Fruit fly (Drosophila melanogaster): ENCODE data around the gene CG12481.

CG12481 gene

DNA sequence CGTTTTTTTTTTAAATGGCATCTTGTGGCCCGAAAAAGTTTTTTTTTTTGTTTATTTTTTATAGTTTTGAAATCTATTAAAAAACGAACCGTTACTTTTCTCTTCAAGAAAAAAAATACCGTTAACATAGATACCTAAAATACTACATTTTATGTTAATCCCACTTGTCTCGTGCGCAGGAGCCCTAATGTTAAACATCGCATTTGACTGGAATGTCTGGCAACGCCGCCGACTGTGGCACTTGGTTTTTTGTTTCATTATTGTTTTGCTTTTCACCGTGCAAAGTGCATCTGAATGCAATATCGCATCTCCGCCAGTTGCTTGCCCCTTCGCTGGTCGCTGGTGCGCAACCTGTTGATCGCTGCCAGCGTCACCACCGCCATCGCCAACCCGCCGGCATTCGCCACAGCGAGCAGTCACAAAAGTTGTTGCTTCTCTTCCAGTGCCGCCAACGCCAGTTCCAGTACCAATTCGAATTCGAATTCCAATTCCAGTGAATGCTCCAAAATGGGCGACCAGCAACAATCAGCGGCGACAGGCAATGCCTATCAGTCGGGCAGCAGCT is 13.0 kb downstream of the CG12481 start, which contains the start of gene CG11590:
Gene CG11590 (plus strand): TSS at position 212 of the 565 bp plus-strand sequence.
- no peak for TF ChIP-seq CG8478 (optimal IDR thresholded peaks at IDR 0.05)
- no peak for TF ChIP-seq CTCF (optimal IDR thresholded peaks at IDR 0.05)

DNA sequence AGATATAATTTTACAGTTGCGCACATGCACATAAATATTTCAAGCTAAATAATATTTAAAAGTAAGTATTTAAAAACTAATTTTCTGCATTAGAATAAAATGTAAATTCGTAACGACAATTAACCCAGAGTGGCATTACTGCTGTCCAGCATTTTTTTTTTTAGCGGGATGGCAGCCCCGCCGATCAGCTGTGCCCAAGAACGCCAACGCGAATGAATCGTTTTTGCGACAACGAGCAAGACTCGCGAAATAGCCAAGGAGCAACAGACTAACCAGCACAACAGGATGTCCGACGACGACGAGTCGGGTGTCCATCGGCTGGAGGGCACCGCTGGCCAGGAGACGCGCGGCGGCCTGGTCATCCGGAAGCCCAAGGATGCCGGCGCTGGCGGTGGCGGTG is 14.1 kb downstream of the CG12481 start, which contains the start of gene Prp16:
Gene Prp16 (plus strand): TSS at position 185 of the 400 bp plus-strand sequence.
- TF ChIP-seq CTCF (optimal IDR thresholded peaks at IDR 0.05) (no peak), CG8478 (optimal IDR thresholded peaks at IDR 0.05) (no peak)

DNA sequence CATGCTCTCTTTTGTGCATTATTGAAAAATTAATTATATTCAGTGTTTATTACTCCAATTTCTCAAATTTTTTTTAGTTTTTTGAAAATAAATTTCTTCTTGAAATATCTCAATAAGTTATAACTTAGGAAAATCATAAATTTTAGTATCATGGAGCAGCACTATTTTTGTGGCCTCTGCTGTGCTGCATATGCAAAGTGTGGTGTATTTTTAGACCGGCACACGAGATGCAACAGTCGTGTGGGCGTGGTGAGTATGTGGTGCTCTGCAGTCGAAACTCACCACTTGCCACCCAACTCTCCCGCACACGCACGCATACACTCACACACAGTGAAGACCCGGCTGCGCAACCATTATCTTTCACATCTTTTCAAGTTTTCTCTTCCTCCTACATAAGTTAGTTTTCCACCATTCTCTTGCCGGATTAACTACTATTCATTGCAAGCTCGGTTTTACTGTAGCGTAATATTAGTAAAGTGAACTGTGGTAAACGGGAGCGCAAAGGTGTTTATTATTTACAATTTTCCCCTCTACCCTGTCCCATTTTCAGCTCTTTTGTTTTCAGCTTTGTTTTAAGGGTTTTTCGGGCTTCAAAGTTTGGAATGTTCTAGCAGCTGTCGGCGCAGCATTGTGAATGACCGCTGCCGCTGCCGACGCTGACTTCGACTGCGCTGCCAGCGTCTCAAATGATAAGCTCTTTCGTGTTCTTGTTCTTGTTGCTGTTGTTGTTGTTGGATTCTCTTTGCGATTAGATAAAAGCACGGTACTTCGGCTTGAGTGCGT is 21.6 kb downstream of the CG12481 start:
- TF ChIP-seq CG8478 (optimal IDR thresholded peaks at IDR 0.05) (no peak), CTCF (optimal IDR thresholded peaks at IDR 0.05) (no peak)

DNA sequence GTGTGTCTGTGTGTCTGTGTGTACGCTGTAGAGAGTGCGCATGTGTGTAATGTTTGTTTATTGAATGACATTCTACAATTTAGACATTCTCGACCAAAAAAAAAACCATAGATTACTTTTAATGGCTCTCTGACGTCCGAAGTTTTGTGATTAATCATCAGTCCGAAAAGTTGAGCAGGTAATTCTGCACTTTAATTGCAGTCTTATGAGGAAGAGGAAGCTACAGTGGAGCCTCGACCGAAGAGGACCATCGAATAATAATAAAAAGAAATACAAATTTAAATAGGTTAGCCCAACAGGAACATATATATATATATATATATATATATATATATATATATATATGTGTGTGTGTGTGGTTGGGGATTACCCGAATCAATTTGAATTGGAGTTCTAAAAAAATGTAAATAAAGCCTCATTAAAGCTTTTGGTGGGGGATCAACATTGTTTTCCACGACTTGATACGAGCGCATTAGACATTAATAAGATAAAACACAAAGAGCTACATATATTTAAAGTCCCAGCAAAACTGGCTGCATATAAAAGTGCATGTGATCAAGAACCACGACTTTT is 22.2 kb downstream of the CG12481 start:
- no peak for TF ChIP-seq CG8478 (optimal IDR thresholded peaks at IDR 0.05)
- TF ChIP-seq CTCF (optimal IDR thresholded peaks at IDR 0.05) = no peak

DNA sequence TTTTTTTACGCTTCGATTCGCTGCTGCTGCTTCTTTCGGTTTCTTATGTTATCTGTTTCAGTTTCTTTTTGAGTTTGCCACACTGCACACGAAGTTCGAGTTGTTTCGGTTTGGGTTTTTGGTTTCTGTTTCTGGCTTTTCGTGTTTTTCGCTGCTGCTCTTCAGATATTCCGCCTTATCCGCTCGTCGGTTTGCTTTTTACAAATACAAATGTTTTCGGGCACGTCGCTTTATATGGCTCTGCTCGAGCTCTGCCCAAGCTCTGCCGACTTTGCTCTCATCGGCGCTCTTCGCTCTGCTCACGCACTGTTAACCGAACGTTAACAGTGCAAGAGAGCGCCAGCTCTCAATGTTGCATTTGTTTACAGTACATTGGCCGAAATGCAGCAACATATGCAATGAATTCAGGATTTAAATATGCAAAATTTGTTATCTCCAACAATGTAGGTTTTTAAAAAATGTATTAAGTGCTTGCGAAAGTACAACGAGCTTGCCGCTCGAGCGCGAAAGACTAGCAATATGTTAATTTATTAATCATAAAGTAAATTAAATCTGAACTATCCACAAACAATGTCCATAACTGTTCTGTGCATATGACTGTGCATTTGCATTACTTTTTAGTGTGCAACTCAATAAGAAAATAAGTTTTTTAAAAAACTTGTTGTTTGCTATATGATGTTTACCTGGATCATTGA is 24.3 kb downstream of the CG12481 start:
- TF ChIP-seq CTCF (optimal IDR thresholded peaks at IDR 0.05) (no peak), CG8478 (optimal IDR thresholded peaks at IDR 0.05) (no peak)

DNA sequence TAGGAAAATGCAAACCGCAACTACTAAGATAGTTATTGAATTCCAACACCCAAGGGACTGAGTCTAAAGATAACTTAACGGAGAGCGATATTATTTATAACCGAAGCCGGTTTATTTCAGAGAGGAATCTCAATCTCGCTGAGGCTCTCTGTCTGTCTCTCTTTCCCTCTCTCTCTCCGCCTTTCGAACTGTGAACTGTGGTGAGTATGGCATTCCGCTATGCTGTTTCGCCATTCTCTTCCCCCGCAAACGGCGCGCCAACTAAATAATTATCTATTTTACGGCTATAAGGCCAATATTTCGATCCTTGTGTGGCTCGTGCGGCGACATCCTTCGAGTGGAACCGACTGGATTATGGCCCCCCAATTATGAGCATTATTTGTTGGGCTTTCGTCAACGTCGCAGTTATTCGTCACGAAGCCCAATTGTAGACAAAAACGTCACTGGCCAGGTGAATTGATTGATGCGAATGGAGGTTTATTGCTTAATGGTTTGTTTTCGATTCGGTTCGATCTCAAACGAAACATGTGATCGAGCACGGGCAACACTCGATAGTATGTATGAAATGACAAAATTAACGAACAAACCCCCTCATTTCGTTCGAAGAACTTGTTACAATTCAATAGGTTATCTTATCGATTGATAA is 25.2 kb downstream of the CG12481 start:
- no peak for TF ChIP-seq CTCF (optimal IDR thresholded peaks at IDR 0.05)
- no peak for TF ChIP-seq CG8478 (optimal IDR thresholded peaks at IDR 0.05)

DNA sequence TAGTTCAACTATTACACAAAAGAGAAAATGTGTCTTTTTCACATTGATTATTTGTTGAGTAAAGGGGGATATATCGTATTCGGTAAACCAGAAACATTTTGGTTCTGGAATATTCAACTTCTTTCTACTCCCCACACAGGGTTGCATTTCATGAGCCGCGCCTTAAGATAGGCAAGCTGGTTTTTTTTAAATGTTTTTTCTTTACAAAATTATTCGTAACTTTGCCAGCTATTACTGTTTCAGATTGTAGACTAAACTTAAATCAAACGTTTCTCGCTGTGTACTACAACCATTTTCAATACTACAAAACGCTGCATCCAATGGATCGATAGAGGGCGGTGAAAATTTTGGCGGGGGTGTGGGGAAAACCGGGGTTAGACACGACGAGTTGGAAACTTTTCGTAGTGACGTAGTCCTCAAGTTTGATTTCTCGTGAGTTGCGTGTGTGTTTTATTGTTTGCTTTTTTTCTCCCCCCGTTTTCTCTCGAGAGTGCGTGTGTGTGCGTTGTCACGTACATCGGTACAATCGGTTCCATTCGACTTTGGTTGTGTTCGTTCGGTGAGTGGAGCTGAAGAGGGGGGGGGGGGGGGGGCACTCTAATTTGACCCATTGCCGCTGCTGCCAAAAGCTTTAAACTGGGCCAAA is 26.6 kb downstream of the CG12481 start:
- TF ChIP-seq CG8478 (optimal IDR thresholded peaks at IDR 0.05) = no peak
- no peak for TF ChIP-seq CTCF (optimal IDR thresholded peaks at IDR 0.05)

DNA sequence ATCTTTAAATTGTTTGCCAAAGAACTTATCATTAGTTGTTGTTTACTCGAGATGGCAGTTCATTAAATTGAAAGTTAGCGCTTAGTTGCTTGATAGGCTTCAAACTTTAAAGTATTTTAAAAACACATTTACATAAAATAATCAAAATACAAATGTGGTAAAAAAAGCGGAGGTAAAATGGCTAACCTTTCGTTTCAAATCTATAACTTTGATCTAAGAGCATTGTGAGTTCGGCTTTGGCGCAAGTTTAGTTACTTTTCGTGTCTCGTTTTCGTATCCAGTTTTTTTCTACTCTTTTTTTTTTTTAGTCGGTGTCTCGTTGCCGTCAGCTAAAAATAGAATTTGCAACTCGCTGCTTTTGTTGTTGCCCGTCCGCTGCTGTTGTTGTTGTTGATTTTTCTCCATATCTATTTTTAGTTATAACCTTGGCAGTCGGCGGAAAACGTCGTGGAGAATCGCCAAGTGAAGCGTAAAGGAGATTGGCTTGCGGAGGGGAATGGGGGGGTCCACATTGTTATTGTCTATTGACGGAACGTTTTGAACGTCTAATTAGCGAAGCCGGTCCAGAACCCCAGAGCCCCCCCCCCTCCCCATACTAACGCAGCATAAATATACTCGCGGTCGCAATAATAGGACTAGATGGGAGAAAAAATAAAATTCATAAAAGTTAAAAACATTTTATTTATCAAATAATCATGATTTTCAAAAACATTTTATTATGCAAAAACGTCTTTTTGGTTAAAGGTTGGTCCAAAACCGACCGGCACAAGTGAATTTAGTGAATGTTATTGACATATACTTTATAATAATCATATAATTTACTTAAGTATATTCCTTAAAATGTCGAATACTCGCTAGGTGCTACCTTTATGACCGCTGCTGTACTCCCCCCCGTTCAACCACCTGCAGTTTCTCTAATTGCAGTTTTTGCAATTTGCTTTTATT is 27.7 kb downstream of the CG12481 start:
- TF ChIP-seq CG8478 (optimal IDR thresholded peaks at IDR 0.05) (no peak), CTCF (optimal IDR thresholded peaks at IDR 0.05) (no peak)

DNA sequence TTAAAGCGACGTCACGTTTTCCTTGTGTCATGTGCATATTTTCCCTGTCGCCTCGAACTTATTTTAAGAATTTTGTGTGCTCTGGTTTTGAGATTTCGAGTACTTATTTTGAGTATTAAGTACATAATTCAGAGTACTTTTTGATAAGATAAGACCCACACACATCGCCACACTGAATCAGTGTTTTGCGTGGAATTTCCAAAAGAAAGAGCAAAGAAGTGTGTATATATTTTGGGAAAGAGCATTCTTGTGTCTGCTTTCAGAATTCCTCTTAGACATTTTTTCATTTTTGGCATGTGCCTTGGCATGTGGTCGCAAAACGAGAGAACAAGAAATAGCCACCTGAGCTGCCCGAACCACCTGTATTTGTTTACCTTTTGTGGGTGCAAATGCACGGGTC is 28.8 kb downstream of the CG12481 start:
- no peak for TF ChIP-seq CTCF (optimal IDR thresholded peaks at IDR 0.05)

DNA sequence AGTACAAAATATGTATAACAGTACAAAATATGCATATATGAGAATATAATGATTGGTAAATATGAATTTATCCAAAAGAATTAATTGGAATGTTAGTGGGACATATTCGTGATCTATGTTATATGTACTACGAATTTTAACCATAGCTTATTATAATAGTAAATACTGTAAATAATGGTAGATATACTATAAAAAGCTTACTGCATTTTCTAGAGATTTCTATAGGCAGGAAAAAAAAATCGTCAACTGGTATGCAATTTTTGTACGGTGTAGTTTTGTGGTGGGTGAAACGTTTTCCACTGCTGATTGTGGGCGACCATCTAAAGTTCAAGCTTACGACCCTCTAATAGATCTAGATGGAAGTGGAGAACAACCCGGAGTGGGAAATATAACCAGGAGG is 29.8 kb downstream of the CG12481 start:
- TF ChIP-seq CTCF (optimal IDR thresholded peaks at IDR 0.05) (no peak), CG8478 (optimal IDR thresholded peaks at IDR 0.05) (no peak)

DNA sequence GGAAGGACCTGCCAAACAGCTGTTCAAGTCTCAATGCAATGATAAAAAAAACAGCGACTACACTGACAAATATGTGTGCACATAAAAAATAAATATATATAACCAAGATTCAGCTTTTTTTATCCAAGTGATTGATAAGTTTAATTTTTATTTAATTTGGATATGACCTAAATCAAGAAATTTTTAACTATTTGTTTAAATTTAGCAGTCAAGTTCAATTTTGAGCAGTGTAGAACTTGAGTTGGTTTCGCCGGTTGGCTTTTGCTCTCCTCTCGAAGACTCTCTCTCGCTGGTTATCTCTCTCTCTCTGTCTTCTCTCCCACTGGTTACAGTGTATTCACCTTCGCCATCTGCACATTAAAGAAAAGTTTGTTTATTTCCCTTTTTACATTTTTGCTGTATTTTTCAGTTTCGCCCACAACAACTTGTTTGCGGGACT is 31.0 kb downstream of the CG12481 start:
- TF ChIP-seq CTCF (optimal IDR thresholded peaks at IDR 0.05) = no peak
- TF ChIP-seq CG8478 (optimal IDR thresholded peaks at IDR 0.05) = no peak

DNA sequence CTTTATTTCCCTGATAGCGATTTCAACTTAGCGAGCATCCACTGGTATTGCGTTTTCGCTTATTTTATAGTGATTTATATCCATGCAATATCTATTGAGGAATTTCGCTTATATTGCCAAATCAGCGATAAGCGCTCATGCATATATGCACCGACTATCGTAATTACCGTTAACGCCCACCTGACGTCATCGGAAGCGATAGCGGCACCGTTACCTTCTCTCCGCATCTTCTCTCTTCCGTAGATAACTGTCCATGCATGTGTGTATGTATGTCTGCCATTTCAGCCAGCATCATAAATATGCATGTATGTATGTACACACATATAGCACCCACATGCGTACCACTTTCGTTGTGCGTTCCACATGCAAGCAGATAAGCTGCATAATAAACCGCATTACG is 34.1 kb downstream of the CG12481 start:
- no peak for TF ChIP-seq CTCF (optimal IDR thresholded peaks at IDR 0.05)
- TF ChIP-seq CG8478 (optimal IDR thresholded peaks at IDR 0.05) = no peak

DNA sequence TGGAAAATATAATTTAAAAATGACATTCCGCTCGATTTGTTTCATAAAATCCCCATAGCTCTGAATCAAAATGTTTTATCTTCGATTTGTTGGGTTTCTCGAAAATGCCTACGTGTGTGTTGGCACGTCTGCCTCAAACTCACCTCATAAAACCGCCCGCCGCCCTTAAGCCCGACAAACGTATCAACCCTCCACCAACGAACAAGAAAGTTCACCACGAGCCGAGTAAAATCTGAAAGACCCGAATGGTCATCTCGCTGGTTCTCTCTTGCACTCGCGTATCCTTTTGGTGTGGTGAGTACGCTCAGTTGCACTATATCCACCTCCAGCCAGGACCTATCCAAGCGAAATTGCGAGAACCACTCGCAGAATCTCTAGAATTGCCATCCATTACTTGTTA is 34.9 kb downstream of the CG12481 start:
- TF ChIP-seq CTCF (optimal IDR thresholded peaks at IDR 0.05) (no peak), CG8478 (optimal IDR thresholded peaks at IDR 0.05) (no peak)

All from S2 (cell line).